Fruit fly (Drosophila melanogaster) whole organism, wandering third instar larva: Measurements from ENCODE around the gene Mtr4.
A peak's percentile ranks its signal among the peaks of the same experiment; 100 is the strongest.

ENCODE experiments used
- Abd-B ChIP-seq: fragments of >200 bp; optimal IDR thresholded peaks from 2 replicates; lab custom pipeline; 2017; ENCODE audit warnings: missing biosample characterization, missing genetic modification characterization
- CG32264 ChIP-seq: fragments of 200-800 bp; sonication (Bioruptor generic); optimal IDR thresholded peaks from 2 replicates; lab custom pipeline; 2016; ENCODE audit warnings: missing biosample characterization, missing genetic modification characterization
- CG9705 ChIP-seq: fragments of 200-800 bp; sonication (Bioruptor generic); optimal IDR thresholded peaks from 2 replicates; lab custom pipeline; 2018; ENCODE audit warnings: missing biosample characterization, mild to moderate bottlenecking, missing genetic modification characterization
- CrebA ChIP-seq: fragments of 200-800 bp; sonication (Bioruptor generic); optimal IDR thresholded peaks from 2 replicates; lab custom pipeline; 2016; ENCODE audit warnings: missing biosample characterization, mild to moderate bottlenecking, missing genetic modification characterization, borderline replicate concordance
- Dif ChIP-seq: fragments of 200-275, 200-300 bp; sonication (Bioruptor generic); optimal IDR thresholded peaks from 2 replicates; lab custom pipeline; 2018; ENCODE audit warnings: missing biosample characterization, missing genetic modification characterization; ENCODE audit not compliant: partially characterized antibody
- GATAd ChIP-seq: sonication (Bioruptor generic); optimal IDR thresholded peaks from 2 replicates; lab custom pipeline; 2016; ENCODE audit warnings: missing biosample characterization, missing genetic modification characterization
- HLH106 ChIP-seq: fragments of 200-800 bp; optimal IDR thresholded peaks from 3 replicates; lab custom pipeline; 2019; ENCODE audit warnings: missing biosample characterization, mild to moderate bottlenecking, missing genetic modification characterization, moderate library complexity
- Hnf4 ChIP-seq: fragments of 200-800 bp; sonication (Bioruptor generic); optimal IDR thresholded peaks from 2 replicates; lab custom pipeline; 2016; ENCODE audit warnings: missing biosample characterization, mild to moderate bottlenecking, missing genetic modification characterization
- Hr78 ChIP-seq: fragments of >200 bp; optimal IDR thresholded peaks from 2 replicates; lab custom pipeline; 2017; ENCODE audit warnings: missing biosample characterization, missing genetic modification characterization
- Hr83 ChIP-seq: fragments of 200-300 bp; sonication (Bioruptor generic); optimal IDR thresholded peaks from 2 replicates; lab custom pipeline; 2016; ENCODE audit warnings: missing biosample characterization, mild to moderate bottlenecking, missing genetic modification characterization, moderate library complexity; ENCODE audit not compliant: poor library complexity, severe bottlenecking
- Jra ChIP-seq: sonication (Bioruptor generic); optimal IDR thresholded peaks from 2 replicates; lab custom pipeline; 2016; ENCODE audit warnings: missing biosample characterization, missing genetic modification characterization
- Mio ChIP-seq: sonication (Bioruptor generic); optimal IDR thresholded peaks from 2 replicates; lab custom pipeline; 2016; ENCODE audit warnings: missing biosample characterization, missing genetic modification characterization
- Myc ChIP-seq: fragments of >200 bp; optimal IDR thresholded peaks from 2 replicates; lab custom pipeline; 2017
- N ChIP-seq: fragments of >200 bp; optimal IDR thresholded peaks from 2 replicates; lab custom pipeline; 2018; ENCODE audit warnings: missing biosample characterization, missing external identifiers, missing genetic modification characterization
- OdsH ChIP-seq: fragments of 200-800 bp; sonication (Bioruptor generic); optimal IDR thresholded peaks from 2 replicates; lab custom pipeline; 2016; ENCODE audit warnings: missing biosample characterization, mild to moderate bottlenecking, missing genetic modification characterization
- Rel ChIP-seq, 2 experiments: fragments of 200-800 bp; sonication (Bioruptor generic) in 1 of 2; optimal IDR thresholded peaks; 2 replicates in 1 of 2; 3 replicates in 1 of 2; lab custom pipeline; 2016 to 2019; ENCODE audit warnings: mild to moderate bottlenecking in 2 of 2, missing biosample characterization in 2 of 2, missing genetic modification characterization in 2 of 2, moderate library complexity in 1 of 2
- Sp1 ChIP-seq: fragments of 200-800 bp; sonication (Bioruptor generic); optimal IDR thresholded peaks from 3 replicates; lab custom pipeline; 2019; ENCODE audit warnings: missing biosample characterization, mild to moderate bottlenecking, missing genetic modification characterization, moderate library complexity
- Vsx2 ChIP-seq: fragments of 200-300, 225-300 bp; sonication (Bioruptor generic); optimal IDR thresholded peaks from 2 replicates; lab custom pipeline; 2018; ENCODE audit warnings: missing biosample characterization, missing genetic modification characterization; ENCODE audit not compliant: partially characterized antibody
- br ChIP-seq: fragments of 200-800 bp; sonication (Bioruptor generic); optimal IDR thresholded peaks from 2 replicates; lab custom pipeline; 2016; ENCODE audit warnings: missing biosample characterization, missing genetic modification characterization
- brk ChIP-seq: fragments of 200-800 bp; sonication (Bioruptor generic); optimal IDR thresholded peaks from 2 replicates; lab custom pipeline; 2016; ENCODE audit warnings: missing biosample characterization, mild to moderate bottlenecking, missing genetic modification characterization
- dl ChIP-seq, 2 experiments: fragments of 175-275, 200-275 bp in 1 of 2; fragments of 200-275 bp in 1 of 2; sonication (Bioruptor generic); optimal IDR thresholded peaks; lab custom pipeline; 2018; ENCODE audit warnings: mild to moderate bottlenecking in 2 of 2, missing biosample characterization in 2 of 2, missing genetic modification characterization in 2 of 2, moderate library complexity in 2 of 2; ENCODE audit not compliant: partially characterized antibody in 2 of 2, insufficient read depth in 1 of 2
- dmrt93B ChIP-seq: fragments of 200-800 bp; sonication (Bioruptor generic); optimal IDR thresholded peaks from 2 replicates; lab custom pipeline; 2018; ENCODE audit warnings: missing biosample characterization, mild to moderate bottlenecking, missing genetic modification characterization
- ey ChIP-seq: fragments of 200-800 bp; sonication (Bioruptor generic); optimal IDR thresholded peaks from 2 replicates; lab custom pipeline; 2016; ENCODE audit warnings: missing biosample characterization, missing genetic modification characterization
- foxo ChIP-seq, 2 experiments: fragments of 200-800 bp; sonication (Bioruptor generic); optimal IDR thresholded peaks; 2 replicates in 1 of 2; 3 replicates in 1 of 2; lab custom pipeline; 2016 to 2017; ENCODE audit warnings: missing biosample characterization in 2 of 2, missing genetic modification characterization in 2 of 2
- fru ChIP-seq: fragments of 200-800 bp; sonication (Bioruptor generic); optimal IDR thresholded peaks from 3 replicates; lab custom pipeline; 2016; ENCODE audit warnings: missing biosample characterization, mild to moderate bottlenecking, missing genetic modification characterization
- h ChIP-seq: fragments of 200-800 bp; sonication (Bioruptor generic); optimal IDR thresholded peaks from 3 replicates; lab custom pipeline; 2016; ENCODE audit warnings: missing biosample characterization, mild to moderate bottlenecking, missing genetic modification characterization
- jim ChIP-seq: fragments of 175-275, 200-325 bp; sonication (Bioruptor generic); optimal IDR thresholded peaks from 2 replicates; lab custom pipeline; 2016; ENCODE audit warnings: missing biosample characterization, mild to moderate bottlenecking, missing genetic modification characterization
- lola ChIP-seq: fragments of >200 bp; optimal IDR thresholded peaks from 2 replicates; lab custom pipeline; 2017; ENCODE audit warnings: missing biosample characterization, missing genetic modification characterization
- pan ChIP-seq: fragments of >200 bp; optimal IDR thresholded peaks from 2 replicates; lab custom pipeline; 2017
- psq ChIP-seq: fragments of 200-800 bp; sonication (Bioruptor generic); optimal IDR thresholded peaks from 3 replicates; lab custom pipeline; 2017; ENCODE audit warnings: missing biosample characterization, mild to moderate bottlenecking, missing genetic modification characterization, moderate library complexity
- rgr ChIP-seq: fragments of 200-800 bp; sonication (Bioruptor generic); optimal IDR thresholded peaks from 3 replicates; lab custom pipeline; 2016; ENCODE audit warnings: missing biosample characterization, mild to moderate bottlenecking, missing genetic modification characterization
- sage ChIP-seq: fragments of 200-800 bp; sonication (Bioruptor generic); optimal IDR thresholded peaks from 2 replicates; lab custom pipeline; 2016; ENCODE audit warnings: missing biosample characterization, mild to moderate bottlenecking, missing genetic modification characterization
- sv ChIP-seq: fragments of 200-800 bp; sonication (Bioruptor generic); optimal IDR thresholded peaks from 3 replicates; lab custom pipeline; 2016; ENCODE audit warnings: missing biosample characterization, missing genetic modification characterization
- tai ChIP-seq: sonication (Bioruptor generic); optimal IDR thresholded peaks from 2 replicates; lab custom pipeline; 2016; ENCODE audit warnings: missing biosample characterization, missing genetic modification characterization
- usp ChIP-seq: fragments of >200 bp; optimal IDR thresholded peaks from 2 replicates; lab custom pipeline; 2017; ENCODE audit warnings: missing biosample characterization, missing genetic modification characterization
- woc ChIP-seq: sonication (Bioruptor generic); optimal IDR thresholded peaks from 2 replicates; lab custom pipeline; 2016; ENCODE audit warnings: missing biosample characterization, mild to moderate bottlenecking, missing genetic modification characterization

Mtr4 gene

dm6 chr2L:15743578-15743977 lies 8.5 kb upstream of the Mtr4 start (continued):
- TF ChIP-seq Mio (GFP tag; lab: Kevin White, UChicago) (peak; percentile 46), pan (lab: Kevin White, UChicago) (no peak), Hr78 (GFP tag; lab: Kevin White, UChicago) (no peak), foxo (GFP tag; optimal IDR thresholded peaks at IDR 0.05; lab: Kevin White, UChicago) (peak in 1 of 2 experiments; percentile 94), CG9705 (GFP tag; lab: Kevin White, UChicago) (no peak), CG32264 (GFP tag; lab: Kevin White, UChicago) (no peak), Abd-B (GFP tag; lab: Kevin White, UChicago) (no peak), dl (GFP tag; optimal IDR thresholded peaks at IDR 0.05; lab: Kevin White, UChicago; ENCODE audit: insufficient read depth in 1 of 2, partially characterized antibody in 2 of 2) (no peak)

dm6 chr2L:15745036-15745854 lies 6.8 kb upstream of the Mtr4 start:
- TF ChIP-seq dl (GFP tag; optimal IDR thresholded peaks at IDR 0.05; lab: Kevin White, UChicago; ENCODE audit: insufficient read depth in 1 of 2, partially characterized antibody in 2 of 2) (peak; percentile 76 to 79), Hr78 (GFP tag; lab: Kevin White, UChicago) (no peak), Jra (no peak), Hnf4 (no peak), sv (GFP tag; lab: Kevin White, UChicago) (no peak), CG9705 (GFP tag; lab: Kevin White, UChicago) (no peak), Hr83 (GFP tag; lab: Kevin White, UChicago) (no peak), pan (lab: Kevin White, UChicago) (no peak), Abd-B (GFP tag; lab: Kevin White, UChicago) (no peak), fru (GFP tag; lab: Kevin White, UChicago) (no peak), psq (GFP tag; lab: Kevin White, UChicago) (peak; percentile 97), woc (GFP tag; lab: Kevin White, UChicago) (no peak), usp (GFP tag; lab: Kevin White, UChicago) (no peak), brk (peak; percentile 2), foxo (GFP tag; optimal IDR thresholded peaks at IDR 0.05; lab: Kevin White, UChicago) (no peak), Dif (GFP tag; lab: Kevin White, UChicago) (peak; percentile 75), rgr (GFP tag; lab: Kevin White, UChicago) (no peak)

- TF ChIP-seq rgr (GFP tag; lab: Kevin White, UChicago) (no peak), dmrt93B (GFP tag; lab: Kevin White, UChicago) (no peak), woc (GFP tag; lab: Kevin White, UChicago) (no peak), h (no peak), Hnf4 (no peak), Hr78 (GFP tag; lab: Kevin White, UChicago) (no peak), dl (GFP tag; optimal IDR thresholded peaks at IDR 0.05; lab: Kevin White, UChicago; ENCODE audit: insufficient read depth in 1 of 2, partially characterized antibody in 2 of 2) (no peak)
These were observed 6.1 kb upstream of the Mtr4 start for dm6 chr2L:15745989-15746388.

- TF ChIP-seq HLH106 (tag; lab: Kevin White, UChicago) (peak; percentile 93), pan (lab: Kevin White, UChicago) (no peak), woc (GFP tag; lab: Kevin White, UChicago) (peak; percentile 47), Vsx2 (GFP tag; lab: Kevin White, UChicago) (no peak), tai (GFP tag; lab: Kevin White, UChicago) (no peak), CrebA (no peak), dl (GFP tag; optimal IDR thresholded peaks at IDR 0.05; lab: Kevin White, UChicago; ENCODE audit: insufficient read depth in 1 of 2, partially characterized antibody in 2 of 2) (no peak), Sp1 (GFP tag; lab: Kevin White, UChicago) (peak; percentile 94), lola (GFP tag; lab: Kevin White, UChicago) (no peak), N (GFP tag; lab: Kevin White, UChicago) (no peak), OdsH (peak; percentile 84), Jra (peak; percentile 24), usp (GFP tag; lab: Kevin White, UChicago) (no peak), Rel (GFP tag; optimal IDR thresholded peaks at IDR 0.05; lab: Kevin White, UChicago) (no peak), Rel (tag; optimal IDR thresholded peaks at IDR 0.05; lab: Kevin White, UChicago) (peak; percentile 64), sage (GFP tag; lab: Kevin White, UChicago) (no peak), foxo (GFP tag; optimal IDR thresholded peaks at IDR 0.05; lab: Kevin White, UChicago) (peak in 1 of 2 experiments; percentile 87), dmrt93B (GFP tag; lab: Kevin White, UChicago) (no peak), rgr (GFP tag; lab: Kevin White, UChicago) (peak; percentile 82), sv (GFP tag; lab: Kevin White, UChicago) (peak; percentile 66), Hr83 (GFP tag; lab: Kevin White, UChicago) (no peak), ey (GFP tag; lab: Kevin White, UChicago) (peak; percentile 51), GATAd (GFP tag; lab: Kevin White, UChicago) (no peak), fru (GFP tag; lab: Kevin White, UChicago) (peak; percentile 51), psq (GFP tag; lab: Kevin White, UChicago) (peak; percentile 79), CG32264 (GFP tag; lab: Kevin White, UChicago) (no peak), jim (GFP tag; lab: Kevin White, UChicago) (no peak), br (GFP tag; lab: Kevin White, UChicago) (peak; percentile 61), CG9705 (GFP tag; lab: Kevin White, UChicago) (peak; percentile 80), Mio (GFP tag; lab: Kevin White, UChicago) (no peak), Myc (lab: Kevin White, UChicago) (no peak)
These were observed 5.3 kb upstream of the Mtr4 start for dm6 chr2L:15746600-15747393.
